Worm (Caenorhabditis elegans) whole organism, mixed stage, embryonic: Measurements from ENCODE around the gene ippk-1.

ENCODE experiments used
- elt-1 ChIP-seq: sonication (generic microtip); optimal IDR thresholded peaks from 2 replicates; lab custom pipeline; 2017; ENCODE audit warnings: missing genetic modification characterization, mild to moderate bottlenecking, missing compliant biosample characterization, antibody characterized with exemption, moderate library complexity, borderline replicate concordance; ENCODE audit not compliant: insufficient read depth
- flh-1 ChIP-seq: fragments of 200-800 bp; sonication (Bioruptor generic); optimal IDR thresholded peaks from 2 replicates; lab custom pipeline; 2018; ENCODE audit warnings: mild to moderate bottlenecking, missing genetic modification characterization, moderate library complexity, missing compliant biosample characterization
- lsy-2 ChIP-seq: fragments of 150-350 bp; optimal IDR thresholded peaks from 2 replicates; lab custom pipeline; 2014; ENCODE audit warnings: missing biosample characterization, missing genetic modification characterization
- mep-1 ChIP-seq: fragments of 150-350 bp; optimal IDR thresholded peaks from 2 replicates; lab custom pipeline; 2017; ENCODE audit warnings: missing biosample characterization, missing genetic modification reagents, missing genetic modification characterization, inconsistent platforms
- mls-2 ChIP-seq: sonication (generic microtip); optimal IDR thresholded peaks from 2 replicates; lab custom pipeline; 2016; ENCODE audit warnings: mild to moderate bottlenecking, missing genetic modification characterization, moderate library complexity, missing compliant biosample characterization
- pha-4 ChIP-seq: fragments of 150-350 bp; optimal IDR thresholded peaks from 2 replicates; lab custom pipeline; 2018; ENCODE audit warnings: missing biosample characterization, missing genetic modification reagents, missing genetic modification characterization
- sptf-1 ChIP-seq: sonication (generic microtip); optimal IDR thresholded peaks from 2 replicates; lab custom pipeline; 2017; ENCODE audit warnings: mild to moderate bottlenecking, missing genetic modification characterization, moderate library complexity, missing compliant biosample characterization
- ztf-11 ChIP-seq: fragments of 150-350 bp; optimal IDR thresholded peaks from 2 replicates; lab custom pipeline; 2014; ENCODE audit warnings: missing biosample characterization, missing genetic modification characterization

DNA sequence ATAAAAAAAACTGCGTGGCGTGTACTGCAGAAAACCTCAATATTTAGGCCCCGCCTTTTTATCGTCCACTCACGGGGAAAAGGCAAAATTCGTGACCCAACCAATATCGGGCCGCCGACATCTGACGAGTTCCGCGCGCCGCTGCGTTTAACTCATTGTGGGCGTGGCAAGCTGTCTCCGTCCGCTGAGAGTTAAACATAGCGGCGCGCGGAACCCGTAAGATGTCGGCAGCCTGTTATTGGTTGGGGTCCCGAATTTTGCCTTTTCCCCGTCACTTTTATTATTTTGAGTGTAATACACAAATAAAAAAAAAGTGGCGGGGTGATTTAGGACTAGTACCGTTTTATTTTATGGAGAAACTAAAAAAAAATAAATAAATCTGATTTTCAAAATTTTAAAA lies 33.6 kb downstream of the ippk-1 start:
- TF ChIP-seq ztf-11 (tag; lab: Kevin White, UChicago) (no peak), pha-4 (tag; lab: Kevin White, UChicago) (no peak), elt-1 (tag; lab: Kevin White, UChicago) (no peak), mls-2 (tag; lab: Kevin White, UChicago) (no peak), mep-1 (tag; lab: Kevin White, UChicago) (no peak), sptf-1 (tag; lab: Kevin White, UChicago) (no peak), flh-1 (GFP tag; lab: Kevin White, UChicago) (no peak), lsy-2 (tag; lab: Kevin White, UChicago) (no peak)
